Fruit fly (Drosophila melanogaster) whole organism, embryonic: ENCODE data around the gene CG17187.

Experiments used
- Bdp1 ChIP-seq: fragments of 200-800 bp; sonication (Bioruptor generic); optimal IDR thresholded peaks from 3 replicates; lab custom pipeline; 2016; ENCODE audit warnings: missing biosample characterization, missing genetic modification characterization
- CG10959 ChIP-seq: fragments of 200-800 bp; sonication (Bioruptor generic); IDR thresholded peaks from 2 replicates; pipeline ENCODE4 v1.3.6; 2022; ENCODE audit warnings: missing biosample characterization, missing genetic modification characterization
- CG11398 ChIP-seq: fragments of 200-800 bp; sonication (Bioruptor generic); optimal IDR thresholded peaks from 2 replicates; lab custom pipeline; 2016; ENCODE audit warnings: missing biosample characterization, missing genetic modification characterization
- CG12391 ChIP-seq: fragments of 200-800 bp; sonication (Bioruptor generic); optimal IDR thresholded peaks from 3 replicates; lab custom pipeline; 2018; ENCODE audit warnings: missing biosample characterization, mild to moderate bottlenecking, missing genetic modification characterization, moderate library complexity
- CG14710 ChIP-seq: fragments of 200-800 bp; sonication (Bioruptor generic); optimal IDR thresholded peaks from 3 replicates; lab custom pipeline; 2019; ENCODE audit warnings: missing biosample characterization, mild to moderate bottlenecking, missing genetic modification characterization, moderate library complexity
- CG14860 ChIP-seq: fragments of 200-800 bp; sonication (Bioruptor generic); IDR thresholded peaks from 3 replicates; pipeline ENCODE4 v1.3.6; 2022; ENCODE audit warnings: missing biosample characterization, missing genetic modification characterization; ENCODE audit not compliant: partially characterized antibody
- CG15514 ChIP-seq: fragments of 200-800 bp; sonication (Bioruptor generic); optimal IDR thresholded peaks from 3 replicates; lab custom pipeline; 2017; ENCODE audit warnings: missing biosample characterization, missing genetic modification characterization, mild to moderate bottlenecking, moderate library complexity, missing genetic modification reagents
- CG16813 ChIP-seq: fragments of 200-800 bp; sonication (Bioruptor generic); IDR thresholded peaks from 3 replicates; pipeline ENCODE4 v1.3.6; 2022; ENCODE audit warnings: missing biosample characterization, missing genetic modification characterization; ENCODE audit not compliant: partially characterized antibody
- CG16863 ChIP-seq: fragments of 200-800 bp; sonication (Bioruptor generic); optimal IDR thresholded peaks from 3 replicates; lab custom pipeline; 2016; ENCODE audit warnings: missing biosample characterization, missing genetic modification characterization
- CG17612 ChIP-seq: fragments of 200-800 bp; sonication (Bioruptor generic); IDR thresholded peaks from 2 replicates; pipeline ENCODE4 v1.3.6; 2022; ENCODE audit warnings: missing biosample characterization, missing genetic modification characterization
- CG17829 ChIP-seq: fragments of 200-800 bp; optimal IDR thresholded peaks from 2 replicates; lab custom pipeline; 2019; ENCODE audit warnings: missing biosample characterization, mild to moderate bottlenecking, missing genetic modification characterization, moderate library complexity
- CG2129 ChIP-seq: fragments of 200-800 bp; sonication (Bioruptor generic); IDR thresholded peaks from 2 replicates; pipeline ENCODE4 v1.3.6; 2022; ENCODE audit warnings: missing biosample characterization, missing genetic modification characterization; ENCODE audit not compliant: partially characterized antibody
- CG2712 ChIP-seq: fragments of 200-800 bp; optimal IDR thresholded peaks from 3 replicates; lab custom pipeline; 2019; ENCODE audit warnings: missing biosample characterization, mild to moderate bottlenecking, missing genetic modification characterization, moderate library complexity
- CG30403 ChIP-seq: fragments of 200-800 bp; sonication (Bioruptor generic); optimal IDR thresholded peaks from 3 replicates; lab custom pipeline; 2016; ENCODE audit warnings: missing biosample characterization, missing genetic modification characterization
- CG3163 ChIP-seq: fragments of 200-800 bp; sonication (Bioruptor generic); optimal IDR thresholded peaks from 3 replicates; lab custom pipeline; 2016; ENCODE audit warnings: missing biosample characterization, missing genetic modification characterization
- CG32767 ChIP-seq: fragments of 200-800 bp; sonication (Bioruptor generic); IDR thresholded peaks from 2 replicates; pipeline ENCODE4 v1.3.6; 2022; ENCODE audit warnings: missing biosample characterization, missing genetic modification characterization
- CG43689 ChIP-seq: fragments of 200-800 bp; sonication (Bioruptor generic); IDR thresholded peaks from 2 replicates; pipeline ENCODE4 v1.3.6; 2022; ENCODE audit warnings: missing biosample characterization, missing genetic modification characterization
- CG6689 ChIP-seq: fragments of 200-800 bp; sonication (Bioruptor generic); IDR thresholded peaks from 2 replicates; pipeline ENCODE4 v1.3.6; 2022; ENCODE audit warnings: missing biosample characterization, missing genetic modification characterization
- CG9215 ChIP-seq: fragments of 200-800 bp; sonication (Bioruptor generic); IDR thresholded peaks from 2 replicates; pipeline ENCODE4 v1.3.6; 2022; ENCODE audit warnings: missing biosample characterization, missing genetic modification characterization
- E2f2 ChIP-seq: fragments of 200-800 bp; sonication (Bioruptor generic); IDR thresholded peaks from 2 replicates; pipeline ENCODE4 v1.3.6; 2022; ENCODE audit warnings: missing biosample characterization, missing genetic modification characterization
- HLH4C ChIP-seq: fragments of 200-800 bp; sonication (Bioruptor generic); IDR thresholded peaks from 3 replicates; pipeline ENCODE4 v1.3.6; 2022; ENCODE audit warnings: missing biosample characterization, missing genetic modification characterization; ENCODE audit not compliant: partially characterized antibody
- HmgD ChIP-seq: fragments of 200-800 bp; sonication (Bioruptor generic); optimal IDR thresholded peaks from 3 replicates; lab custom pipeline; 2016; ENCODE audit warnings: missing biosample characterization, missing genetic modification characterization
- Hmx ChIP-seq: fragments of 200-800 bp; sonication (Bioruptor generic); optimal IDR thresholded peaks from 2 replicates; lab custom pipeline; 2016; ENCODE audit warnings: missing biosample characterization, missing genetic modification characterization
- Myb ChIP-seq: fragments of 200-800 bp; sonication (Bioruptor generic); optimal IDR thresholded peaks from 2 replicates; lab custom pipeline; 2016; ENCODE audit warnings: missing biosample characterization, missing genetic modification characterization
- NC2β ChIP-seq: fragments of 200-800 bp; sonication (Bioruptor generic); optimal IDR thresholded peaks from 2 replicates; lab custom pipeline; 2016; ENCODE audit warnings: missing biosample characterization, missing genetic modification characterization
- Nf-YA ChIP-seq: fragments of 200-800 bp; sonication (Bioruptor generic); IDR thresholded peaks from 2 replicates; pipeline ENCODE4 v1.3.6; 2022; ENCODE audit warnings: missing biosample characterization, missing genetic modification characterization
- Nf-YB ChIP-seq: fragments of 200-800 bp; sonication (Bioruptor generic); optimal IDR thresholded peaks from 3 replicates; lab custom pipeline; 2019; ENCODE audit warnings: missing biosample characterization, mild to moderate bottlenecking, missing genetic modification characterization, moderate library complexity
- Nf-YC ChIP-seq: fragments of 200-800 bp; optimal IDR thresholded peaks from 3 replicates; lab custom pipeline; 2019; ENCODE audit warnings: missing biosample characterization, mild to moderate bottlenecking, missing genetic modification characterization, moderate library complexity
- NfI ChIP-seq: fragments of 200-800 bp; sonication (Bioruptor generic); optimal IDR thresholded peaks from 3 replicates; lab custom pipeline; 2018; ENCODE audit warnings: missing biosample characterization, mild to moderate bottlenecking, missing genetic modification characterization, moderate library complexity
- Rx ChIP-seq: fragments of 200-800 bp; sonication (Bioruptor generic); IDR thresholded peaks from 2 replicates; pipeline ENCODE4 v1.3.6; 2022; ENCODE audit warnings: missing biosample characterization, missing genetic modification characterization
- Side ChIP-seq: fragments of 200-800 bp; sonication (Bioruptor generic); optimal IDR thresholded peaks from 2 replicates; lab custom pipeline; 2016; ENCODE audit warnings: missing biosample characterization, missing genetic modification characterization
- amos ChIP-seq: fragments of 200-800 bp; sonication (Bioruptor generic); IDR thresholded peaks from 2 replicates; pipeline ENCODE4 v1.3.6; 2022; ENCODE audit warnings: missing biosample characterization, missing genetic modification characterization; ENCODE audit not compliant: partially characterized antibody
- bowl ChIP-seq: fragments of 200-800 bp; sonication (Bioruptor generic); IDR thresholded peaks from 2 replicates; pipeline ENCODE4 v1.3.6; 2022; ENCODE audit warnings: missing biosample characterization, missing genetic modification characterization
- chif ChIP-seq, 2 experiments: fragments of 200-800 bp; sonication (Bioruptor generic); optimal IDR thresholded peaks; 3 replicates each; lab custom pipeline; 2016; ENCODE audit warnings: missing biosample characterization in 2 of 2, missing genetic modification characterization in 2 of 2
- chn ChIP-seq: fragments of 200-800 bp; sonication (Bioruptor generic); optimal IDR thresholded peaks from 2 replicates; lab custom pipeline; 2016; ENCODE audit warnings: missing biosample characterization, missing genetic modification characterization
- danr ChIP-seq: fragments of 200-800 bp; sonication (Bioruptor generic); IDR thresholded peaks from 2 replicates; pipeline ENCODE4 v1.3.6; 2022; ENCODE audit warnings: missing biosample characterization, missing genetic modification characterization
- dati ChIP-seq: fragments of 200-800 bp; sonication (Bioruptor generic); IDR thresholded peaks from 2 replicates; pipeline ENCODE4 v1.3.6; 2022; ENCODE audit warnings: missing biosample characterization, missing genetic modification characterization
- fd3F ChIP-seq: fragments of 200-800 bp; sonication (Bioruptor generic); optimal IDR thresholded peaks from 2 replicates; lab custom pipeline; 2018; ENCODE audit warnings: missing biosample characterization, mild to moderate bottlenecking, missing genetic modification characterization, moderate library complexity
- ftz-f1 ChIP-seq: fragments of 200-800 bp; sonication (Bioruptor generic); optimal IDR thresholded peaks from 2 replicates; lab custom pipeline; 2016; ENCODE audit warnings: missing biosample characterization, missing genetic modification characterization
- hkb ChIP-seq, 2 experiments: fragments of 200-800 bp in 1 of 2; fragments of >200 bp in 1 of 2; sonication (Bioruptor generic) in 1 of 2; IDR thresholded peaks in 1 of 2; optimal IDR thresholded peaks in 1 of 2; 2 replicates each; pipeline versions ENCODE4 v1.3.6 to Lab custom; 2017 to 2022; ENCODE audit warnings: missing biosample characterization in 1 of 2, missing genetic modification characterization in 1 of 2
- nmo ChIP-seq: fragments of 200-800 bp; sonication (Bioruptor generic); optimal IDR thresholded peaks from 2 replicates; lab custom pipeline; 2018; ENCODE audit warnings: missing biosample characterization, mild to moderate bottlenecking, missing genetic modification characterization, moderate library complexity
- peb ChIP-seq: fragments of 200-800 bp; sonication (Bioruptor generic); IDR thresholded peaks from 2 replicates; pipeline ENCODE4 v1.3.6; 2022; ENCODE audit warnings: missing biosample characterization, missing genetic modification characterization
- pita ChIP-seq: fragments of 200-800 bp; sonication (Bioruptor generic); optimal IDR thresholded peaks from 2 replicates; lab custom pipeline; 2017; ENCODE audit warnings: missing biosample characterization, mild to moderate bottlenecking, missing genetic modification characterization
- pum ChIP-seq: fragments of 200-800 bp; sonication (Bioruptor generic); optimal IDR thresholded peaks from 2 replicates; lab custom pipeline; 2016; ENCODE audit warnings: missing biosample characterization, missing genetic modification characterization
- sima ChIP-seq: fragments of 200-800 bp; sonication (Bioruptor generic); optimal IDR thresholded peaks from 2 replicates; lab custom pipeline; 2016; ENCODE audit warnings: missing biosample characterization, missing genetic modification characterization
- tap ChIP-seq: fragments of 200-800 bp; optimal IDR thresholded peaks from 3 replicates; lab custom pipeline; 2019; ENCODE audit warnings: missing biosample characterization, mild to moderate bottlenecking, missing genetic modification characterization, moderate library complexity
- toy ChIP-seq: fragments of 200-800 bp; sonication (Bioruptor generic); IDR thresholded peaks from 2 replicates; pipeline ENCODE4 v1.3.6; 2022; ENCODE audit warnings: missing biosample characterization, missing genetic modification characterization
- vvl ChIP-seq: fragments of 200-800 bp; sonication (Bioruptor generic); IDR thresholded peaks from 2 replicates; pipeline ENCODE4 v1.3.6; 2022; ENCODE audit warnings: missing biosample characterization, missing genetic modification characterization
- wdn ChIP-seq: fragments of 200-800 bp; sonication (Bioruptor generic); IDR thresholded peaks from 2 replicates; pipeline ENCODE4 v1.3.6; 2022; ENCODE audit warnings: missing biosample characterization, missing genetic modification characterization
- z ChIP-seq: fragments of 200-800 bp; sonication (Bioruptor generic); IDR thresholded peaks from 3 replicates; pipeline ENCODE4 v1.3.6; 2022; ENCODE audit warnings: missing biosample characterization, missing genetic modification characterization

The CG17187 gene

dm6 chr3R:11216156-11216630, 15.5 kb downstream of the CG17187 start, which contains the start of the genes RpS25 and CG4820 (continued):
- peak; percentile 77 for TF ChIP-seq CG2129
- TF ChIP-seq CG17612 (GFP tag; lab: Robert Waterston, UW): peak; percentile 74
- TF ChIP-seq CG3163 (GFP tag; lab: Kevin White, UChicago): peak; percentile 82
- 0 out of 3 replicates have a peak, but pooled peaks have one; percentile 54 for TF ChIP-seq z (GFP tag; lab: Robert Waterston, UW)
- TF ChIP-seq CG12391 (tag; lab: Kevin White, UChicago): peak; percentile 92
- peak; percentile 94 for TF ChIP-seq Side (GFP tag; lab: Kevin White, UChicago)
- TF ChIP-seq wdn: peak; percentile 77
- TF ChIP-seq CG32767: peak; percentile 66; the same call in 1 of the 2 replicates
- TF ChIP-seq dati (GFP tag; lab: Robert Waterston, UW): peak; percentile 84
- TF ChIP-seq Nf-YA: peak; percentile 79
- TF ChIP-seq HLH4C: peak; percentile 76
- peak; percentile 87 for TF ChIP-seq CG16813 (GFP tag; lab: Robert Waterston, UW)
- TF ChIP-seq NfI: peak; percentile 96
- TF ChIP-seq tap: peak; percentile 77
- peak; percentile 80 for TF ChIP-seq E2f2 (GFP tag; lab: Robert Waterston, UW)
- peak; percentile 73 for TF ChIP-seq sima
- TF ChIP-seq CG2712 (tag; lab: Kevin White, UChicago): peak; percentile 90
- peak; percentile 92 for TF ChIP-seq hkb (optimal IDR thresholded peaks at IDR 0.05; lab: Kevin White, UChicago)
- peak; percentile 90 for TF ChIP-seq hkb (GFP tag; IDR thresholded peaks at IDR 0.05; lab: Robert Waterston, UW)
- peak; percentile 85 for TF ChIP-seq fd3F
- TF ChIP-seq CG14860: peak; percentile 77
- TF ChIP-seq CG10959 (GFP tag; lab: Robert Waterston, UW): peak; percentile 72
- peak; percentile 36; the same call in 1 of the 2 replicates for TF ChIP-seq toy (GFP tag; lab: Robert Waterston, UW)
- TF ChIP-seq chif (GFP tag; optimal IDR thresholded peaks at IDR 0.05; lab: Kevin White, UChicago): peak; percentile 75 to 92
- peak; percentile 98 for TF ChIP-seq NC2β (GFP tag; lab: Kevin White, UChicago)
- TF ChIP-seq vvl (GFP tag; lab: Robert Waterston, UW): peak; percentile 91
- TF ChIP-seq CG43689 (GFP tag; lab: Robert Waterston, UW): peak; percentile 79
- peak; percentile 25 for TF ChIP-seq Hmx (GFP tag; lab: Kevin White, UChicago)
- TF ChIP-seq Nf-YC (tag; lab: Kevin White, UChicago): peak; percentile 81
- peak; percentile 79 for TF ChIP-seq Rx (GFP tag; lab: Robert Waterston, UW)
- peak; percentile 77 for TF ChIP-seq Nf-YB (GFP tag; lab: Kevin White, UChicago)
- peak; percentile 89 for TF ChIP-seq CG17829 (tag; lab: Kevin White, UChicago)
- peak; percentile 58; the same call in 1 of the 2 replicates for TF ChIP-seq danr (GFP tag; lab: Robert Waterston, UW)
- TF ChIP-seq chn: peak; percentile 72
- peak; percentile 96 for TF ChIP-seq CG14710 (tag; lab: Kevin White, UChicago)
- TF ChIP-seq CG30403 (GFP tag; lab: Kevin White, UChicago): peak; percentile 85
- peak; percentile 90 for TF ChIP-seq HmgD (GFP tag; lab: Kevin White, UChicago)
- TF ChIP-seq CG9215: peak; percentile 65
- TF ChIP-seq CG11398 (GFP tag; lab: Kevin White, UChicago): peak; percentile 92
- TF ChIP-seq CG15514: peak; percentile 93
- TF ChIP-seq ftz-f1 (GFP tag; lab: Kevin White, UChicago): peak; percentile 76
- TF ChIP-seq peb (GFP tag; lab: Robert Waterston, UW): peak; percentile 54; the same call in 1 of the 2 replicates
- peak; percentile 90 for TF ChIP-seq CG16863 (GFP tag; lab: Kevin White, UChicago)
- peak; percentile 93 for TF ChIP-seq nmo
- TF ChIP-seq amos (GFP tag; lab: Robert Waterston, UW): peak; percentile 89
- no peak for TF ChIP-seq pita
- peak; percentile 71 for TF ChIP-seq bowl (GFP tag; lab: Robert Waterston, UW)
- peak; percentile 86 for TF ChIP-seq Bdp1
- peak; percentile 96 for TF ChIP-seq CG6689 (GFP tag; lab: Robert Waterston, UW)
- peak; percentile 82 for TF ChIP-seq Myb (GFP tag; lab: Kevin White, UChicago)
- peak; percentile 78 for TF ChIP-seq pum
